Fruit fly (Drosophila melanogaster) whole organism, embryonic: Measurements from ENCODE around the gene CaMKI.

Experiments
- CG10321 ChIP-seq: fragments of 200-800 bp; sonication (Bioruptor generic); IDR thresholded peaks from 2 replicates; pipeline ENCODE4 v1.3.6; 2022; ENCODE audit warnings: missing biosample characterization, missing genetic modification characterization
- CG11093 ChIP-seq: fragments of 200-800 bp; sonication (Bioruptor generic); IDR thresholded peaks from 3 replicates; pipeline ENCODE4 v1.3.6; 2022; ENCODE audit warnings: missing biosample characterization, missing genetic modification characterization
- CG11695 ChIP-seq: fragments of 200-800 bp; sonication (Bioruptor generic); IDR thresholded peaks from 3 replicates; pipeline ENCODE4 v1.3.6; 2022; ENCODE audit warnings: missing biosample characterization, missing genetic modification characterization
- CG12769 ChIP-seq: fragments of 200-800 bp; sonication (Bioruptor generic); optimal IDR thresholded peaks from 2 replicates; lab custom pipeline; 2019; ENCODE audit warnings: missing biosample characterization, mild to moderate bottlenecking, missing genetic modification characterization, moderate library complexity
- CG14050 ChIP-seq: fragments of 200-800 bp; sonication (Bioruptor generic); IDR thresholded peaks from 3 replicates; pipeline ENCODE4 v1.3.6; 2022; ENCODE audit warnings: missing biosample characterization, missing genetic modification characterization
- CG2199 ChIP-seq: fragments of 200-800 bp; sonication (Bioruptor generic); IDR thresholded peaks from 3 replicates; pipeline ENCODE4 v1.3.6; 2022; ENCODE audit warnings: missing biosample characterization, missing genetic modification characterization
- CG32532 ChIP-seq: fragments of 200-800 bp; sonication (Bioruptor generic); IDR thresholded peaks from 2 replicates; pipeline ENCODE4 v1.3.6; 2022; ENCODE audit warnings: missing biosample characterization, missing genetic modification characterization
- CG6689 ChIP-seq: fragments of 200-800 bp; sonication (Bioruptor generic); IDR thresholded peaks from 2 replicates; pipeline ENCODE4 v1.3.6; 2022; ENCODE audit warnings: missing biosample characterization, missing genetic modification characterization
- CG7556 ChIP-seq: fragments of 200-800 bp; sonication (Bioruptor generic); optimal IDR thresholded peaks from 2 replicates; lab custom pipeline; 2017; ENCODE audit warnings: missing biosample characterization, mild to moderate bottlenecking, missing genetic modification characterization
- CG8281 ChIP-seq: fragments of 200-800 bp; sonication (Bioruptor generic); optimal IDR thresholded peaks from 2 replicates; lab custom pipeline; 2018; ENCODE audit warnings: missing biosample characterization, mild to moderate bottlenecking, missing genetic modification characterization, moderate library complexity
- Dbx ChIP-seq: fragments of 200-800 bp; sonication (Bioruptor generic); IDR thresholded peaks from 3 replicates; pipeline ENCODE4 v1.3.6; 2022; ENCODE audit warnings: missing biosample characterization, missing genetic modification characterization
- Deaf1 ChIP-seq: fragments of 200-800 bp; optimal IDR thresholded peaks from 3 replicates; lab custom pipeline; 2019; ENCODE audit warnings: missing biosample characterization, mild to moderate bottlenecking, missing genetic modification characterization, moderate library complexity
- Dip3 ChIP-seq: fragments of 200-800 bp; sonication (Bioruptor generic); optimal IDR thresholded peaks from 3 replicates; lab custom pipeline; 2016; ENCODE audit warnings: missing biosample characterization, missing genetic modification characterization
- Ets65A ChIP-seq: fragments of 200-800 bp; sonication (Bioruptor generic); peaks from one replicate; lab custom pipeline; 2016; ENCODE audit warnings: missing biosample characterization, missing genetic modification characterization
- Hmr ChIP-seq: fragments of 200-800 bp; sonication (Bioruptor generic); optimal IDR thresholded peaks from 3 replicates; lab custom pipeline; 2017; ENCODE audit warnings: mild to moderate bottlenecking, missing biosample characterization, missing genetic modification reagents, missing genetic modification characterization
- Kr ChIP-seq: fragments of 200-800 bp; sonication (Bioruptor generic); optimal IDR thresholded peaks from 2 replicates; lab custom pipeline; 2017; ENCODE audit warnings: missing biosample characterization, mild to moderate bottlenecking, missing genetic modification characterization
- Med ChIP-seq: fragments of 200-800 bp; sonication (Bioruptor generic); peaks from one replicate; lab custom pipeline; 2016; ENCODE audit warnings: missing biosample characterization, missing genetic modification characterization, mild to moderate bottlenecking, inconsistent platforms, moderate library complexity
- Nf-YB ChIP-seq: fragments of 200-800 bp; sonication (Bioruptor generic); optimal IDR thresholded peaks from 3 replicates; lab custom pipeline; 2019; ENCODE audit warnings: missing biosample characterization, mild to moderate bottlenecking, missing genetic modification characterization, moderate library complexity
- Nf-YC ChIP-seq: fragments of 200-800 bp; optimal IDR thresholded peaks from 3 replicates; lab custom pipeline; 2019; ENCODE audit warnings: missing biosample characterization, mild to moderate bottlenecking, missing genetic modification characterization, moderate library complexity
- Poxn ChIP-seq: fragments of 200-800 bp; sonication (Bioruptor generic); IDR thresholded peaks from 2 replicates; pipeline ENCODE4 v1.3.6; 2022; ENCODE audit warnings: missing biosample characterization, missing genetic modification characterization
- Trl ChIP-seq, 3 experiments: fragments of >200 bp in 2 of 3; fragments of 200-800 bp in 1 of 3; sonication (Bioruptor generic) in 1 of 3; optimal IDR thresholded peaks; 2 replicates in 1 of 3; 3 replicates in 2 of 3; lab custom pipeline; 2016 to 2017; ENCODE audit warnings: missing biosample characterization in 1 of 3, missing genetic modification characterization in 1 of 3
- abd-A ChIP-seq: fragments of 200-800 bp; sonication (Bioruptor generic); optimal IDR thresholded peaks from 3 replicates; lab custom pipeline; 2019; ENCODE audit warnings: missing biosample characterization, mild to moderate bottlenecking, missing genetic modification characterization, moderate library complexity
- ash1 ChIP-seq: fragments of 200-800 bp; sonication (Bioruptor generic); optimal IDR thresholded peaks from 2 replicates; lab custom pipeline; 2018; ENCODE audit warnings: missing biosample characterization, mild to moderate bottlenecking, missing genetic modification characterization
- cg ChIP-seq: fragments of 200-800 bp; sonication (Bioruptor generic); optimal IDR thresholded peaks from 3 replicates; lab custom pipeline; 2019; ENCODE audit warnings: missing biosample characterization, mild to moderate bottlenecking, missing genetic modification characterization, moderate library complexity
- chinmo ChIP-seq: fragments of 200-800 bp; sonication (Bioruptor generic); IDR thresholded peaks from 4 replicates; pipeline ENCODE4 v1.3.6; 2022; ENCODE audit warnings: missing biosample characterization, missing genetic modification characterization; ENCODE audit not compliant: partially characterized antibody
- chm ChIP-seq: fragments of 200-800 bp; sonication (Bioruptor generic); IDR thresholded peaks from 2 replicates; pipeline ENCODE4 v1.3.6; 2022; ENCODE audit warnings: missing biosample characterization, missing genetic modification characterization
- crol ChIP-seq: fragments of 200-800 bp; sonication (Bioruptor generic); IDR thresholded peaks from 2 replicates; pipeline ENCODE4 v1.3.6; 2022; ENCODE audit warnings: missing biosample characterization, missing genetic modification characterization
- ewg ChIP-seq: fragments of 200-800 bp; sonication (Bioruptor generic); optimal IDR thresholded peaks from 3 replicates; lab custom pipeline; 2017; ENCODE audit warnings: mild to moderate bottlenecking, missing biosample characterization, missing genetic modification reagents, missing genetic modification characterization
- exex ChIP-seq: fragments of 200-800 bp; sonication (Bioruptor generic); optimal IDR thresholded peaks from 4 replicates; lab custom pipeline; 2018; ENCODE audit warnings: missing biosample characterization, mild to moderate bottlenecking, missing genetic modification characterization, moderate library complexity
- inv ChIP-seq: fragments of 200-800 bp; sonication (Bioruptor generic); IDR thresholded peaks from 2 replicates; pipeline ENCODE4 v1.3.6; 2022; ENCODE audit warnings: missing biosample characterization, missing genetic modification characterization; ENCODE audit not compliant: partially characterized antibody
- kni ChIP-seq: fragments of 200-800 bp; sonication (Bioruptor generic); optimal IDR thresholded peaks from 3 replicates; lab custom pipeline; 2017; ENCODE audit warnings: mild to moderate bottlenecking, missing biosample characterization, missing genetic modification reagents, missing genetic modification characterization
- mirr ChIP-seq: fragments of 200-800 bp; sonication (Bioruptor generic); optimal IDR thresholded peaks from 3 replicates; lab custom pipeline; 2018; ENCODE audit warnings: missing biosample characterization, mild to moderate bottlenecking, missing genetic modification characterization
- nerfin-1 ChIP-seq: fragments of 200-800 bp; sonication (Bioruptor generic); optimal IDR thresholded peaks from 3 replicates; lab custom pipeline; 2019; ENCODE audit warnings: missing biosample characterization, mild to moderate bottlenecking, missing genetic modification characterization, moderate library complexity
- nom ChIP-seq: fragments of 200-800 bp; sonication (Bioruptor generic); optimal IDR thresholded peaks from 2 replicates; lab custom pipeline; 2017; ENCODE audit warnings: missing biosample characterization, missing genetic modification characterization, mild to moderate bottlenecking, moderate library complexity, missing genetic modification reagents
- pros ChIP-seq: fragments of 200-800 bp; sonication (Bioruptor generic); optimal IDR thresholded peaks from 3 replicates; lab custom pipeline; 2019; ENCODE audit warnings: missing biosample characterization, mild to moderate bottlenecking, missing genetic modification characterization, moderate library complexity
- rib ChIP-seq: fragments of 200-800 bp; sonication (Bioruptor generic); IDR thresholded peaks from 2 replicates; pipeline ENCODE4 v1.3.6; 2022; ENCODE audit warnings: missing biosample characterization, missing genetic modification characterization
- sc ChIP-seq, 3 experiments: fragments of >200 bp in 2 of 3; fragments of 200-800 bp in 1 of 3; sonication (Bioruptor generic) in 1 of 3; optimal IDR thresholded peaks; 2 replicates in 2 of 3; 3 replicates in 1 of 3; lab custom pipeline; 2017; ENCODE audit warnings: mild to moderate bottlenecking in 1 of 3, missing biosample characterization in 1 of 3, missing genetic modification characterization in 1 of 3, missing genetic modification reagents in 1 of 3
- sens ChIP-seq: fragments of 200-800 bp; sonication (Bioruptor generic); peaks from one replicate; lab custom pipeline; 2016; ENCODE audit warnings: missing biosample characterization, missing genetic modification characterization
- seq ChIP-seq: fragments of 200-800 bp; sonication (Bioruptor generic); IDR thresholded peaks from 2 replicates; pipeline ENCODE4 v1.3.6; 2022; ENCODE audit warnings: missing biosample characterization, missing genetic modification characterization
- stc ChIP-seq: fragments of 200-800 bp; sonication (Bioruptor generic); IDR thresholded peaks from 2 replicates; pipeline ENCODE4 v1.3.6; 2022; ENCODE audit warnings: missing biosample characterization, missing genetic modification characterization
- unc-4 ChIP-seq: fragments of 200-800 bp; sonication (Bioruptor generic); IDR thresholded peaks from 2 replicates; pipeline ENCODE4 v1.3.6; 2022; ENCODE audit warnings: missing biosample characterization, missing genetic modification characterization; ENCODE audit not compliant: partially characterized antibody
- vvl ChIP-seq: fragments of 200-800 bp; sonication (Bioruptor generic); IDR thresholded peaks from 2 replicates; pipeline ENCODE4 v1.3.6; 2022; ENCODE audit warnings: missing biosample characterization, missing genetic modification characterization
- z ChIP-seq: fragments of 200-800 bp; sonication (Bioruptor generic); IDR thresholded peaks from 3 replicates; pipeline ENCODE4 v1.3.6; 2022; ENCODE audit warnings: missing biosample characterization, missing genetic modification characterization

Gene CaMKI

DNA sequence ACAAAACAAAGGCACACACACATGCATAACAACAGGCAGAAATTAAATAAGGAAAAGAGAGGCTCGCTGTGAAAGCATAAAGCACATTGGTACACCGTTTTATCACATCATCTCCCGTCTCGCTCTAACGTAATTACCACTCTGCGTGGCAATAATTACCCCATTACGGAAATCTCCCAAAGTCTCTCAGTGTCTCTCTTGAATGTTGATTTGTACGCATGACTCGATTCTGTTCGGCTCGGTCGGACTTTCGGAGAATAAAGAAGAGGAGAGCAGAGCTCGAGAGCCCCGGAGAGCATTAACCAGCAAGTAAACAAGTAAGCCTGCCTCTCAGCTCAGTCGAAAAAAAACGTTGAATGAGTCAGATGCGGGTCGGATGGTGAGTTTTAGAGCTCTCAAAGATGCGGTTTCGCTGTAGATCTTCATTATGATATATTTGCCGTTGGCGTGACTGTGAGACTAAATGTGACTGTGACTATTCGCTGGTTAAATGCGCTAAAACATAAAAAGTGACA, 56.2 kb downstream of the CaMKI start, which contains the start of gene zfh2 (continued):
- TF ChIP-seq Hmr (GFP tag; lab: Kevin White, UChicago), result peak; percentile 26

- TF ChIP-seq CG11695 (GFP tag; lab: Robert Waterston, UW) (0 out of 3 replicates have a peak, but pooled peaks have one; percentile 16), Nf-YB (peak; percentile 89), seq (GFP tag; lab: Robert Waterston, UW) (0 out of 2 replicates have a peak, but pooled peaks have one; percentile 23), Nf-YC (tag; lab: Kevin White, UChicago) (peak; percentile 94), CG2199 (GFP tag; lab: Robert Waterston, UW) (peak; percentile 18; the same call in 1 of the 3 replicates), mirr (GFP tag; lab: Kevin White, UChicago) (peak; percentile 9), abd-A (tag; lab: Kevin White, UChicago) (peak; percentile 87), CG12769 (tag; lab: Kevin White, UChicago) (peak; percentile 1), CG8281 (tag; lab: Kevin White, UChicago) (no peak), Deaf1 (tag; lab: Kevin White, UChicago) (peak; percentile 85), nom (GFP tag; lab: Kevin White, UChicago) (peak; percentile 28), Kr (GFP tag; lab: Kevin White, UChicago) (peak; percentile 40), Trl (optimal IDR thresholded peaks at IDR 0.05; lab: Kevin White, UChicago) (peak; percentile 29 to 44), Trl (GFP tag; optimal IDR thresholded peaks at IDR 0.05; lab: Kevin White, UChicago) (no peak), CG6689 (GFP tag; lab: Robert Waterston, UW) (peak; percentile 40; the same call in 1 of the 2 replicates), sens (GFP tag; lab: Kevin White, UChicago) (peak; percentile 72), sc (optimal IDR thresholded peaks at IDR 0.05; lab: Kevin White, UChicago) (no peak), sc (GFP tag; optimal IDR thresholded peaks at IDR 0.05; lab: Kevin White, UChicago) (no peak), z (GFP tag; lab: Robert Waterston, UW) (peak; percentile 45; the same call in 1 of the 3 replicates), Ets65A (GFP tag; lab: Kevin White, UChicago) (no peak), CG11093 (GFP tag; lab: Robert Waterston, UW) (no peak), kni (GFP tag; lab: Kevin White, UChicago) (peak; percentile 43), CG14050 (GFP tag; lab: Robert Waterston, UW) (no peak), CG10321 (GFP tag; lab: Robert Waterston, UW) (peak; percentile 85), CG32532 (GFP tag; lab: Robert Waterston, UW) (peak; percentile 21; the same call in 1 of the 2 replicates), CG7556 (GFP tag; lab: Kevin White, UChicago) (no peak), rib (GFP tag; lab: Robert Waterston, UW) (0 out of 2 replicates have a peak, but pooled peaks have one; percentile 33), Poxn (no peak), crol (peak; percentile 93; the same call in 1 of the 2 replicates), cg (GFP tag; lab: Kevin White, UChicago) (peak; percentile 39), stc (peak; percentile 8; the same call in 1 of the 2 replicates), nerfin-1 (peak; percentile 20), unc-4 (GFP tag; lab: Robert Waterston, UW) (no peak), Dbx (GFP tag; lab: Robert Waterston, UW) (0 out of 3 replicates have a peak, but pooled peaks have one; percentile 38), vvl (GFP tag; lab: Robert Waterston, UW) (0 out of 2 replicates have a peak, but pooled peaks have one; percentile 16), pros (GFP tag; lab: Kevin White, UChicago) (peak; percentile 98), inv (no peak), ewg (GFP tag; lab: Kevin White, UChicago) (peak; percentile 23), chinmo (GFP tag; lab: Robert Waterston, UW) (0 out of 4 replicates have a peak, but pooled peaks have one; percentile 51), exex (no peak), chm (GFP tag; lab: Robert Waterston, UW) (0 out of 2 replicates have a peak, but pooled peaks have one; percentile 11), ash1 (GFP tag; lab: Kevin White, UChicago) (peak; percentile 64), Dip3 (GFP tag; lab: Kevin White, UChicago) (no peak), Med (peak; percentile 4)
These were observed 57.3 kb downstream of the CaMKI start for dm6 chr4:502510-503087.
